Worm (Caenorhabditis elegans): ENCODE measurements around the gene T17A3.12.

Gene T17A3.12

DNA sequence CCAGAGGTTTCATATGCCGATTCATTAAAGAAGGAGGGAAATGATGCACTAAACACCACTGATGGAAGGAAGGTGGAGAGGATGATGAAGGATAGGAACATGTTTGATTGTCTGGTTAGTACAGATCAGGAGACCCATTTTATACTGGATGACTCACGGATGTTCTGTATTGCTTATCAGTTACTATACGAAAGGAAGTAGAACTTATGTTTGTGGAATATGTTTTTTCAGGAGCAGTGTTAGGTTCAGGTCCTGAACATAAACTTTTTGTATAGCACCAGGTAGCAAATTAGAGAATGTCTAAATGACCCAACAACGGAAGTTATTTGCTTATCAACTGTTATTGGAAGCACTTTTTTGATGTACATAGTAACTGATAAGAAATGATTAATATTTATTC is 30.8 kb upstream of the T17A3.12 start, which contains the start of gene clec-148:
TSS of gene clec-148 (minus strand) at position 101 of the 400 bp plus-strand sequence.
- TF ChIP-seq cnd-1 (tag; optimal IDR thresholded peaks at IDR 0.05): no peak
- no peak for TF ChIP-seq bed-3 (GFP tag; optimal IDR thresholded peaks at IDR 0.05)
- no peak for TF ChIP-seq lsy-2 (tag; optimal IDR thresholded peaks at IDR 0.05)
- no peak for TF ChIP-seq unc-120 (tag; optimal IDR thresholded peaks at IDR 0.05; ENCODE audit: poor library complexity, severe bottlenecking)
- TF ChIP-seq mls-2 (tag; optimal IDR thresholded peaks at IDR 0.05): no peak

DNA sequence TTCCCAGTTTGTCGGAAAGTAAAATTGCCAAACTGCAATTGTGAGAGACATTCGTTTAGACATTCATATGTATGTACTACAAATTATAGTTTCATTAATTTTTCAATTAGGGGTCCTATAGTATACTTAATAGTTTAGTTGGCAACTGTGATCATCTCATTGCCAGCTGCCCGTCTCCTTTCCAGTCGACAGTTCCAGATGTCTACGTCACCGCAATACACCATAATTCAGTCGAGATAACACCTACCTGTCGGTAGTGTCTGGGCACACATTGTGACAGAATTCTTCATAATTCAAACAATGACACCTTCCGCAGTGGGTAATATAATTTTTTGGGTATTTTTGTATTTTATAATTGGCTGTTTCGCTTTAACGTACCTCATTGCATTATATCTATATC is 28.5 kb upstream of the T17A3.12 start, which contains the start of gene F40G9.19:
TSS of gene F40G9.19 (plus strand) at position 301 of the 400 bp plus-strand sequence.
- TF ChIP-seq blmp-1 (tag; optimal IDR thresholded peaks at IDR 0.05) (no peak), cnd-1 (tag; optimal IDR thresholded peaks at IDR 0.05) (no peak), sptf-1 (tag; optimal IDR thresholded peaks at IDR 0.05) (no peak), ceh-39 (tag; optimal IDR thresholded peaks at IDR 0.05) (no peak), nhr-28 (tag; optimal IDR thresholded peaks at IDR 0.05) (no peak), ham-2 (GFP tag; optimal IDR thresholded peaks at IDR 0.05) (no peak)

- TF ChIP-seq ceh-43 (GFP tag; optimal IDR thresholded peaks at IDR 0.05): no peak
- TF ChIP-seq nhr-28 (tag; optimal IDR thresholded peaks at IDR 0.05): no peak
- TF ChIP-seq unc-39 (tag; optimal IDR thresholded peaks at IDR 0.05): no peak
- TF ChIP-seq pha-4 (tag; optimal IDR thresholded peaks at IDR 0.05): no peak
- TF ChIP-seq mab-5 (tag; optimal IDR thresholded peaks at IDR 0.05): no peak
- TF ChIP-seq flh-1 (GFP tag; optimal IDR thresholded peaks at IDR 0.05): no peak
- TF ChIP-seq hlh-1 (tag; optimal IDR thresholded peaks at IDR 0.05): no peak
- no peak for TF ChIP-seq sem-2 (GFP tag; optimal IDR thresholded peaks at IDR 0.05)
- TF ChIP-seq ceh-39 (tag; optimal IDR thresholded peaks at IDR 0.05): no peak
- no peak for TF ChIP-seq lin-13 (tag; optimal IDR thresholded peaks at IDR 0.05)
- no peak for TF ChIP-seq ces-1 (GFP tag; optimal IDR thresholded peaks at IDR 0.05)
- TF ChIP-seq mep-1 (tag; optimal IDR thresholded peaks at IDR 0.05): no peak
- no peak for TF ChIP-seq ham-2 (GFP tag; optimal IDR thresholded peaks at IDR 0.05)
- no peak for TF ChIP-seq drap-1 (GFP tag; optimal IDR thresholded peaks at IDR 0.05)
- TF ChIP-seq cnd-1 (tag; optimal IDR thresholded peaks at IDR 0.05): no peak
- no peak for TF ChIP-seq snpc-4 (tag; optimal IDR thresholded peaks at IDR 0.05)
These were observed 26.6 kb upstream of the T17A3.12 start, which contains the start of the genes F40G9.9 and F40G9.12 for ce11 chrIII:171617-172016. TSS of gene F40G9.9 (minus strand) at chrIII:171717. TSS of gene F40G9.12 (plus strand) at chrIII:171847.

ce11 chrIII:169478-169877 is 24.5 kb upstream of the T17A3.12 start, which contains the start of gene F40G9.18:
TSS of gene F40G9.18 (minus strand) at chrIII:169578.
- TF ChIP-seq sptf-1 (tag; optimal IDR thresholded peaks at IDR 0.05): no peak
- no peak for TF ChIP-seq nhr-76 (tag; optimal IDR thresholded peaks at IDR 0.05)
- no peak for TF ChIP-seq ztf-11 (tag; optimal IDR thresholded peaks at IDR 0.05)
- TF ChIP-seq nhr-12 (tag; optimal IDR thresholded peaks at IDR 0.05): no peak
- no peak for TF ChIP-seq snpc-4 (tag; optimal IDR thresholded peaks at IDR 0.05)
- TF ChIP-seq unc-62 (GFP tag; optimal IDR thresholded peaks at IDR 0.05): no peak

ce11 chrIII:165390-165789 is 20.4 kb upstream of the T17A3.12 start, which contains the start of gene F40G9.7:
TSS of gene F40G9.7 (plus strand) at chrIII:165690.
- TF ChIP-seq nhr-28 (tag; optimal IDR thresholded peaks at IDR 0.05) (no peak), ceh-39 (tag; optimal IDR thresholded peaks at IDR 0.05) (no peak), nhr-237 (tag; optimal IDR thresholded peaks at IDR 0.05) (no peak), ztf-11 (tag; optimal IDR thresholded peaks at IDR 0.05) (no peak), unc-120 (tag; optimal IDR thresholded peaks at IDR 0.05; ENCODE audit: poor library complexity, severe bottlenecking) (no peak), lin-13 (tag; optimal IDR thresholded peaks at IDR 0.05) (no peak), elt-3 (tag; optimal IDR thresholded peaks at IDR 0.05) (no peak), ceh-43 (GFP tag; optimal IDR thresholded peaks at IDR 0.05) (no peak)

ce11 chrIII:164775-165174 is 19.8 kb upstream of the T17A3.12 start, which contains the start of gene F40G9.8:
TSS of gene F40G9.8 (minus strand) at chrIII:164875.
- TF ChIP-seq hlh-1 (tag; optimal IDR thresholded peaks at IDR 0.05) (no peak), flh-1 (GFP tag; optimal IDR thresholded peaks at IDR 0.05) (no peak), lin-13 (tag; optimal IDR thresholded peaks at IDR 0.05) (no peak), lsy-2 (tag; optimal IDR thresholded peaks at IDR 0.05) (no peak), nhr-28 (tag; optimal IDR thresholded peaks at IDR 0.05) (no peak), pha-4 (tag; optimal IDR thresholded peaks at IDR 0.05) (no peak), nhr-2 (tag; optimal IDR thresholded peaks at IDR 0.05) (no peak), ceh-39 (tag; optimal IDR thresholded peaks at IDR 0.05) (no peak), mab-5 (tag; optimal IDR thresholded peaks at IDR 0.05) (no peak), zip-8 (tag; optimal IDR thresholded peaks at IDR 0.05) (no peak), blmp-1 (tag; optimal IDR thresholded peaks at IDR 0.05) (no peak), nhr-76 (tag; optimal IDR thresholded peaks at IDR 0.05) (no peak), M03D4.4 (tag; optimal IDR thresholded peaks at IDR 0.05) (no peak), sem-2 (GFP tag; optimal IDR thresholded peaks at IDR 0.05) (no peak), unc-39 (tag; optimal IDR thresholded peaks at IDR 0.05) (no peak), lin-32 (GFP tag; optimal IDR thresholded peaks at IDR 0.05) (no peak), elt-3 (tag; optimal IDR thresholded peaks at IDR 0.05) (no peak), unc-62 (GFP tag; optimal IDR thresholded peaks at IDR 0.05) (no peak), ceh-43 (GFP tag; optimal IDR thresholded peaks at IDR 0.05) (no peak), sptf-1 (tag; optimal IDR thresholded peaks at IDR 0.05) (no peak)
